Fruit fly (Drosophila melanogaster): ENCODE measurements around the gene tal-1A.

The tal-1A gene

dm6 chr3R:13794666-13795055, 18.2 kb upstream of the tal-1A start:
- TF ChIP-seq HmgZ (tag; optimal IDR thresholded peaks at IDR 0.05), result no peak
- TF ChIP-seq Hr39 (optimal IDR thresholded peaks at IDR 0.05), result no peak
- TF ChIP-seq rib (GFP tag; IDR thresholded peaks at IDR 0.05), result no peak
- TF ChIP-seq Deaf1 (tag; optimal IDR thresholded peaks at IDR 0.05), result no peak
- peak; percentile 86 for TF ChIP-seq CG8478 (optimal IDR thresholded peaks at IDR 0.05)
- TF ChIP-seq CG15011 (GFP tag; optimal IDR thresholded peaks at IDR 0.05), result no peak
- TF ChIP-seq nau (GFP tag; optimal IDR thresholded peaks at IDR 0.05), result no peak
- no peak for TF ChIP-seq CrebB (tag; optimal IDR thresholded peaks at IDR 0.05)
- TF ChIP-seq Sox102F (GFP tag; optimal IDR thresholded peaks at IDR 0.05), result no peak
- no peak for TF ChIP-seq hth (optimal IDR thresholded peaks at IDR 0.05)
- TF ChIP-seq CG10366 (GFP tag; IDR thresholded peaks at IDR 0.05), result no peak
- no peak for TF ChIP-seq H15 (GFP tag; IDR thresholded peaks at IDR 0.05)
- no peak for TF ChIP-seq Ptx1 (GFP tag; IDR thresholded peaks at IDR 0.05)
- no peak for TF ChIP-seq zf30C (GFP tag; optimal IDR thresholded peaks at IDR 0.05)
- TF ChIP-seq ab (GFP tag; optimal IDR thresholded peaks at IDR 0.05), result no peak
- no peak for TF ChIP-seq CG42726 (GFP tag; IDR thresholded peaks at IDR 0.05; ENCODE audit: partially characterized antibody)
- peak; percentile 61 for TF ChIP-seq CG1832 (GFP tag; optimal IDR thresholded peaks at IDR 0.05)
- no peak for TF ChIP-seq PHDP (tag; optimal IDR thresholded peaks at IDR 0.05)
- no peak for TF ChIP-seq CTCF (GFP tag; optimal IDR thresholded peaks at IDR 0.05)
- TF ChIP-seq CG12299 (tag; optimal IDR thresholded peaks at IDR 0.05), result no peak
- no peak for TF ChIP-seq Bgb (GFP tag; IDR thresholded peaks at IDR 0.05; ENCODE audit: partially characterized antibody)
- no peak for TF ChIP-seq HLH54F (GFP tag; optimal IDR thresholded peaks at IDR 0.05)
- no peak for TF ChIP-seq CG14965 (GFP tag; optimal IDR thresholded peaks at IDR 0.05; ENCODE audit: borderline replicate concordance)
- no peak for TF ChIP-seq nmo (GFP tag; optimal IDR thresholded peaks at IDR 0.05)
- TF ChIP-seq jigr1 (GFP tag; IDR thresholded peaks at IDR 0.05), result no peak
- TF ChIP-seq wdn (GFP tag; IDR thresholded peaks at IDR 0.05), result no peak
- TF ChIP-seq CG1792 (GFP tag; optimal IDR thresholded peaks at IDR 0.05), result no peak
- no peak for TF ChIP-seq Sry-δ (GFP tag; optimal IDR thresholded peaks at IDR 0.05)
- no peak for TF ChIP-seq NFAT (GFP tag; IDR thresholded peaks at IDR 0.05)
- TF ChIP-seq gcm (GFP tag; optimal IDR thresholded peaks at IDR 0.05), result no peak
- TF ChIP-seq zfh1 (GFP tag; IDR thresholded peaks at IDR 0.05), result no peak
- no peak for TF ChIP-seq bcd (GFP tag; optimal IDR thresholded peaks at IDR 0.05)
- TF ChIP-seq CG14710 (tag; optimal IDR thresholded peaks at IDR 0.05), result peak; percentile 1
- no peak for TF ChIP-seq disco-r (GFP tag; optimal IDR thresholded peaks at IDR 0.05)
- no peak for TF ChIP-seq Adf1 (GFP tag; IDR thresholded peaks at IDR 0.05)
- TF ChIP-seq CG1529 (GFP tag; optimal IDR thresholded peaks at IDR 0.05), result no peak
- TF ChIP-seq CG11085 (GFP tag; IDR thresholded peaks at IDR 0.05), result no peak
- no peak for TF ChIP-seq Lpt (GFP tag; optimal IDR thresholded peaks at IDR 0.05)
- TF ChIP-seq otp (GFP tag; IDR thresholded peaks at IDR 0.05), result 0 out of 3 replicates have a peak, but pooled peaks have one; percentile 5
- TF ChIP-seq grn (GFP tag; optimal IDR thresholded peaks at IDR 0.05), result no peak
- peak; percentile 78 for TF ChIP-seq kni (GFP tag; optimal IDR thresholded peaks at IDR 0.05)
- no peak for TF ChIP-seq Med (GFP tag)
- no peak for TF ChIP-seq knrl (GFP tag; IDR thresholded peaks at IDR 0.05; ENCODE audit: partially characterized antibody)
- TF ChIP-seq Trl (optimal IDR thresholded peaks at IDR 0.05), result peak; percentile 89
- no peak for TF ChIP-seq Trl (GFP tag; optimal IDR thresholded peaks at IDR 0.05)
- TF ChIP-seq CG13775 (GFP tag; optimal IDR thresholded peaks at IDR 0.05), result no peak
- peak; percentile 20 for TF ChIP-seq CG3407 (GFP tag; optimal IDR thresholded peaks at IDR 0.05)
- TF ChIP-seq h (optimal IDR thresholded peaks at IDR 0.05), result no peak
- TF ChIP-seq cad (GFP tag; optimal IDR thresholded peaks at IDR 0.05), result peak; percentile 5
- TF ChIP-seq CG17568 (GFP tag; optimal IDR thresholded peaks at IDR 0.05), result no peak
- no peak for TF ChIP-seq CG12219 (GFP tag; optimal IDR thresholded peaks at IDR 0.05)
- no peak for TF ChIP-seq CG13287 (GFP tag; IDR thresholded peaks at IDR 0.05; ENCODE audit: partially characterized antibody)
- no peak for TF ChIP-seq CG11398 (GFP tag; optimal IDR thresholded peaks at IDR 0.05)
- TF ChIP-seq CG12071 (GFP tag; optimal IDR thresholded peaks at IDR 0.05), result no peak
- no peak for TF ChIP-seq run (tag; optimal IDR thresholded peaks at IDR 0.05)

All from whole organism, embryonic.